Fruit fly (Drosophila melanogaster) whole organism, prepupa: ENCODE results near the gene CG32192.

Experiments
- CG11902 ChIP-seq: fragments of 200-800 bp; sonication (Bioruptor generic); optimal IDR thresholded peaks from 3 replicates; lab custom pipeline; 2016; ENCODE audit warnings: missing biosample characterization, missing genetic modification characterization
- CG8319 ChIP-seq: fragments of 200-800 bp; sonication (Bioruptor generic); optimal IDR thresholded peaks from 3 replicates; lab custom pipeline; 2016; ENCODE audit warnings: missing biosample characterization, missing genetic modification characterization
- Eip78C ChIP-seq: fragments of 200-800 bp; sonication (Bioruptor generic); peaks from one replicate; lab custom pipeline; 2016; ENCODE audit warnings: missing biosample characterization, missing genetic modification characterization
- OdsH ChIP-seq: fragments of 200-800 bp; sonication (Bioruptor generic); optimal IDR thresholded peaks from 3 replicates; lab custom pipeline; 2016; ENCODE audit warnings: missing biosample characterization, missing genetic modification characterization
- Sox102F ChIP-seq: fragments of 200-800 bp; sonication (Bioruptor generic); optimal IDR thresholded peaks from 2 replicates; lab custom pipeline; 2016; ENCODE audit warnings: missing biosample characterization, mild to moderate bottlenecking, missing genetic modification characterization
- Sox14 ChIP-seq: fragments of 200-800 bp; sonication (Bioruptor generic); optimal IDR thresholded peaks from 3 replicates; lab custom pipeline; 2016; ENCODE audit warnings: missing biosample characterization, missing genetic modification characterization
- dac ChIP-seq: fragments of 200-800 bp; sonication (Bioruptor generic); optimal IDR thresholded peaks from 2 replicates; lab custom pipeline; 2017; ENCODE audit warnings: missing biosample characterization, mild to moderate bottlenecking, missing genetic modification characterization
- dsx ChIP-seq: fragments of 200-800 bp; optimal IDR thresholded peaks from 3 replicates; lab custom pipeline; 2019; ENCODE audit warnings: missing biosample characterization, mild to moderate bottlenecking, missing genetic modification characterization, moderate library complexity; ENCODE audit not compliant: poor library complexity, severe bottlenecking
- esn ChIP-seq: fragments of 200-800 bp; sonication (Bioruptor generic); optimal IDR thresholded peaks from 2 replicates; lab custom pipeline; 2016; ENCODE audit warnings: missing biosample characterization, mild to moderate bottlenecking, missing genetic modification characterization, moderate library complexity
- fkh ChIP-seq: fragments of 200-800 bp; sonication (Bioruptor generic); optimal IDR thresholded peaks from 3 replicates; lab custom pipeline; 2017; ENCODE audit warnings: missing biosample characterization, mild to moderate bottlenecking, missing genetic modification characterization, moderate library complexity

CG32192 gene

DNA sequence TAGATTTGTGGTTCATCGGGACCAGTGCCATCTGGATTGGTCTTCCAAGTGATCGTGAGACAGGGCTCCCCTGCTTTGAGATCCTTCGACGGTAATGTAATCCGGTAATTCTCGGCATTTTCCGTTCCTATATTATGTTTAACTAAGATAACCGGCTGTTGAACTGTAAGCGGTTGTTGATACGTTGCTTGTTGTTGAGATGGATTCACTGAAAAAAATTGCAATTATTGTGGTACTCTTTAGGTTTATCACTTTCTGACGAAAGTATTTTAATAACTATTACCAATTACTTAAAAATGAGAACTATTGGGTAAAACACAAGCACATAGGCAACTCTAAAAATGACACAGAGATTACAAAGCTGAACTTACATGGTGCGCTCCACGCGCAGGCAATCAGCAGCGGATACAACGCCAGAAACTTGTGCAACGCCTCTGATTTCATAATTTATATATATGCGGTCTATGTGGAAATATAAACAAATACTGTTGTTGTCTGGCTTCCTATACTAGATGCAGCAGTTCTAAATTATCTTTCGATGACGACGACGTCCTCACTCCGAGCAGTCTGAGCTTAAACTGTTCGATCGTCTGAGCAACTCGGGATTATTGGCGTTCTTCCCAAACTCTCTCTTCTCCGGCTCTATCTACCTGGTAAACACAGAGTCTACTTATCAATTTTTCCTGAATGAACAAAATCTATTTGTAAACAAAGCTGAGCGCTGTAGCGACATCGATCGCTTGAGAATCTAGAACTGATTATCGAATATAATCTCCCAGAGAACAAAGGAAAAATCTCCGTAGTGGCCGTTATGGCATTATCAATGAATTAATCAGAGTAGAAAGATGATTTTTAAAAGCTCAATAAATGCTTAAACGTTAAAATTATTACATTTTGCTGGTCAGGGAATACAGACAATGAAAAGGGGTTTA lies 46.9 kb downstream of the CG32192 start, which contains the start of gene CG34253 (continued):
- no peak for TF ChIP-seq fkh (GFP tag; lab: Kevin White, UChicago)
- TF ChIP-seq dsx (GFP tag; lab: Kevin White, UChicago): no peak
- no peak for TF ChIP-seq Sox102F
- TF ChIP-seq dac (GFP tag; lab: Kevin White, UChicago): no peak
- TF ChIP-seq OdsH (GFP tag; lab: Kevin White, UChicago): no peak
- no peak for TF ChIP-seq CG11902 (GFP tag; lab: Kevin White, UChicago)

DNA sequence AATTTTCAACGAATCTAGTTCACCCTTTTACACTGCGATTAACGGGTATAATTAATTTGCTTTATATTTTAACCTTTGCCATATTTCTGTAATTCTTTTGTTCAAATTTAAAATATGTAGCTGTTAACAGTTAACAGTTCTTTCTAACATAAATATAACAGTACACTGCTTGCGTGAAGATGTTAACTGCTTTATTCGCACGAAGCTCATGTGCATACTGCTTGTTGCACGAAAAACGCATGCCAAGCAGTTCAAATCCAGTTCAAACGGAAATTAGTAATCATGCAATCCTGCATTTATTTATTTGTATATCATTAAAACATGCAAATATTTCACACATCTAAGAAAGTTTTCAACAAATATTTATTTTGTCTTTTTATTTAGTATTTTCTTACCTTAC lies 47.9 kb downstream of the CG32192 start:
- TF ChIP-seq CG8319 (GFP tag; lab: Kevin White, UChicago) (no peak), Sox14 (GFP tag; lab: Kevin White, UChicago) (peak; percentile 51), esn (GFP tag; lab: Kevin White, UChicago) (no peak), Eip78C (peak; percentile 39), fkh (GFP tag; lab: Kevin White, UChicago) (peak; percentile 67)
